Worm (Caenorhabditis elegans) whole organism, L4 larva: ENCODE data around the gene mak-1.
A peak's percentile ranks its signal among the peaks of the same experiment; 100 is the strongest.

Source experiments
- F10B5.3 ChIP-seq: sonication (generic microtip); optimal IDR thresholded peaks from 2 replicates; lab custom pipeline; 2016; ENCODE audit warnings: mild to moderate bottlenecking, missing genetic modification characterization, missing compliant biosample characterization
- T20F7.1 ChIP-seq: fragments of 200-800 bp; sonication (Bioruptor generic); optimal IDR thresholded peaks from 2 replicates; lab custom pipeline; 2018; ENCODE audit warnings: mild to moderate bottlenecking, missing genetic modification characterization, missing compliant biosample characterization
- T26A8.4 ChIP-seq: fragments of 200-800 bp; sonication (Bioruptor generic); IDR thresholded peaks from 2 replicates; pipeline ENCODE4 v1.3.6; 2022; ENCODE audit warnings: missing genetic modification characterization, missing compliant biosample characterization
- Y105C5A.15 ChIP-seq: fragments of 200-800 bp; sonication (Bioruptor generic); IDR thresholded peaks from 2 replicates; pipeline ENCODE4 v1.3.6; 2022; ENCODE audit warnings: missing genetic modification characterization, missing compliant biosample characterization
- ZK546.5 ChIP-seq, 2 experiments: sonication (generic microtip); optimal IDR thresholded peaks; 2 replicates each; lab custom pipeline; 2017; ENCODE audit warnings: missing biosample characterization in 2 of 2, missing genetic modification characterization in 2 of 2
- aha-1 ChIP-seq: fragments of 150-350 bp; peaks from one replicate; lab custom pipeline; 2014; ENCODE audit warnings: missing biosample characterization, missing genetic modification characterization
- ceh-44 ChIP-seq: fragments of 200-800 bp; sonication (Bioruptor generic); IDR thresholded peaks from 2 replicates; pipeline ENCODE4 v1.3.6; 2022; ENCODE audit warnings: missing genetic modification reagents, missing genetic modification characterization, missing compliant biosample characterization
- ces-1 ChIP-seq: fragments of 150-350 bp; sonication (generic microtip); optimal IDR thresholded peaks from 4 replicates; lab custom pipeline; 2014; ENCODE audit warnings: missing biosample characterization, missing genetic modification reagents, missing genetic modification characterization
- daf-16 ChIP-seq, 3 experiments: sonication (generic microtip); optimal IDR thresholded peaks; 2 replicates each; lab custom pipeline; 2016 to 2017; ENCODE audit warnings: missing genetic modification characterization in 3 of 3, missing genetic modification reagents in 3 of 3, mild to moderate bottlenecking in 2 of 3, missing compliant biosample characterization in 2 of 3, missing biosample characterization in 1 of 3, moderate library complexity in 1 of 3
- dmd-6 ChIP-seq: fragments of 200-800 bp; sonication (Bioruptor generic); IDR thresholded peaks from 2 replicates; pipeline ENCODE4 v1.3.6; 2022; ENCODE audit warnings: missing genetic modification reagents, missing genetic modification characterization, missing compliant biosample characterization
- dmd-9 ChIP-seq: fragments of 200-800 bp; sonication (Bioruptor generic); IDR thresholded peaks from 2 replicates; pipeline ENCODE4 v1.3.6; 2022; ENCODE audit warnings: missing genetic modification reagents, missing genetic modification characterization, missing compliant biosample characterization
- dpl-1 ChIP-seq: fragments of 150-350 bp; optimal IDR thresholded peaks from 2 replicates; lab custom pipeline; 2014; ENCODE audit warnings: missing biosample characterization, missing genetic modification reagents, missing genetic modification characterization
- dve-1 ChIP-seq: sonication (generic microtip); optimal IDR thresholded peaks from 2 replicates; lab custom pipeline; 2017; ENCODE audit warnings: antibody characterized with exemption, mild to moderate bottlenecking, missing genetic modification characterization, missing compliant biosample characterization; ENCODE audit not compliant: insufficient read depth
- egl-27 ChIP-seq: sonication (generic microtip); optimal IDR thresholded peaks from 3 replicates; lab custom pipeline; 2017; ENCODE audit warnings: missing biosample characterization, missing genetic modification reagents, missing genetic modification characterization
- egl-43 ChIP-seq: fragments of 200-800 bp; sonication (Bioruptor generic); IDR thresholded peaks from 2 replicates; pipeline ENCODE4 v1.3.6; 2022; ENCODE audit warnings: missing genetic modification reagents, missing genetic modification characterization, missing compliant biosample characterization
- fkh-10 ChIP-seq: fragments of 150-350 bp; optimal IDR thresholded peaks from 2 replicates; lab custom pipeline; 2014; ENCODE audit warnings: missing biosample characterization, missing genetic modification reagents, missing genetic modification characterization
- gei-8 ChIP-seq: fragments of 200-800 bp; sonication (Bioruptor generic); optimal IDR thresholded peaks from 2 replicates; lab custom pipeline; 2018; ENCODE audit warnings: mild to moderate bottlenecking, missing genetic modification characterization, missing compliant biosample characterization
- hlh-11 ChIP-seq: fragments of 200-800 bp; sonication (Bioruptor generic); optimal IDR thresholded peaks from 2 replicates; lab custom pipeline; 2018; ENCODE audit warnings: mild to moderate bottlenecking, missing genetic modification characterization, missing compliant biosample characterization
- hlh-30 ChIP-seq: sonication (generic microtip); optimal IDR thresholded peaks from 2 replicates; lab custom pipeline; 2017; ENCODE audit warnings: antibody characterized with exemption, mild to moderate bottlenecking, missing genetic modification characterization, missing compliant biosample characterization; ENCODE audit not compliant: insufficient read depth
- lin-29 ChIP-seq: fragments of 200-800 bp; sonication (Bioruptor generic); IDR thresholded peaks from 2 replicates; pipeline ENCODE4 v1.3.6; 2022; ENCODE audit warnings: missing genetic modification reagents, missing genetic modification characterization, missing compliant biosample characterization
- lir-3 ChIP-seq: sonication (generic microtip); optimal IDR thresholded peaks from 2 replicates; lab custom pipeline; 2016; ENCODE audit warnings: mild to moderate bottlenecking, missing genetic modification characterization, missing compliant biosample characterization
- lsy-2 ChIP-seq, 2 experiments: fragments of 150-350 bp in 1 of 2; sonication (generic microtip) in 1 of 2; optimal IDR thresholded peaks; 2 replicates each; lab custom pipeline; 2014 to 2017; ENCODE audit warnings: missing biosample characterization in 2 of 2, missing genetic modification characterization in 2 of 2
- mdl-1 ChIP-seq, 2 experiments: fragments of 150-350 bp in 1 of 2; sonication (generic microtip) in 1 of 2; optimal IDR thresholded peaks; 2 replicates each; lab custom pipeline; 2014 to 2017; ENCODE audit warnings: missing biosample characterization in 2 of 2, missing genetic modification characterization in 2 of 2
- mxl-3 ChIP-seq: fragments of 200-800 bp; sonication (Bioruptor generic); optimal IDR thresholded peaks from 2 replicates; lab custom pipeline; 2018; ENCODE audit warnings: mild to moderate bottlenecking, missing genetic modification characterization, missing compliant biosample characterization
- nhr-10 ChIP-seq: fragments of 150-350 bp; optimal IDR thresholded peaks from 2 replicates; lab custom pipeline; 2014; ENCODE audit warnings: missing biosample characterization, missing genetic modification characterization
- nhr-11 ChIP-seq: fragments of 150-350 bp; optimal IDR thresholded peaks from 2 replicates; lab custom pipeline; 2014; ENCODE audit warnings: missing biosample characterization, missing genetic modification characterization
- nhr-237 ChIP-seq: sonication (generic microtip); optimal IDR thresholded peaks from 2 replicates; lab custom pipeline; 2017; ENCODE audit warnings: missing biosample characterization, missing genetic modification characterization
- nhr-25 ChIP-seq: sonication (generic microtip); optimal IDR thresholded peaks from 2 replicates; lab custom pipeline; 2017; ENCODE audit warnings: missing genetic modification characterization, mild to moderate bottlenecking, missing compliant biosample characterization, antibody characterized with exemption, moderate library complexity, borderline replicate concordance; ENCODE audit not compliant: insufficient read depth
- nhr-28 ChIP-seq: fragments of 150-350 bp; optimal IDR thresholded peaks from 2 replicates; lab custom pipeline; 2014; ENCODE audit warnings: missing biosample characterization, missing genetic modification characterization
- nhr-48 ChIP-seq: sonication (generic microtip); optimal IDR thresholded peaks from 2 replicates; lab custom pipeline; 2016; ENCODE audit warnings: mild to moderate bottlenecking, missing genetic modification characterization, missing compliant biosample characterization
- nhr-76 ChIP-seq: fragments of 150-350 bp; optimal IDR thresholded peaks from 2 replicates; lab custom pipeline; 2014; ENCODE audit warnings: missing biosample characterization, missing genetic modification characterization
- nhr-77 ChIP-seq: fragments of 150-350 bp; optimal IDR thresholded peaks from 2 replicates; lab custom pipeline; 2014; ENCODE audit warnings: missing biosample characterization, missing genetic modification characterization
- php-3 ChIP-seq: fragments of 200-800 bp; sonication (Bioruptor generic); IDR thresholded peaks from 2 replicates; pipeline ENCODE4 v1.3.6; 2022; ENCODE audit warnings: missing genetic modification reagents, missing genetic modification characterization, missing compliant biosample characterization
- pqm-1 ChIP-seq: sonication (generic microtip); optimal IDR thresholded peaks from 2 replicates; lab custom pipeline; 2017; ENCODE audit warnings: missing biosample characterization, missing genetic modification characterization
- rbr-2 ChIP-seq: sonication (generic microtip); optimal IDR thresholded peaks from 2 replicates; lab custom pipeline; 2016; ENCODE audit warnings: missing genotype, missing genetic modification characterization, missing compliant biosample characterization
- saeg-2 ChIP-seq: fragments of 200-800 bp; sonication (Bioruptor generic); IDR thresholded peaks from 2 replicates; pipeline ENCODE4 v1.3.6; 2022; ENCODE audit warnings: missing genetic modification reagents, missing genetic modification characterization, missing compliant biosample characterization
- spr-1 ChIP-seq: sonication (generic microtip); optimal IDR thresholded peaks from 2 replicates; lab custom pipeline; 2016; ENCODE audit warnings: mild to moderate bottlenecking, missing genetic modification characterization, missing compliant biosample characterization
- tra-1 ChIP-seq: fragments of 200-800 bp; sonication (Bioruptor generic); IDR thresholded peaks from 2 replicates; pipeline ENCODE4 v1.3.6; 2022; ENCODE audit warnings: missing genetic modification reagents, missing genetic modification characterization, missing compliant biosample characterization
- zfp-3 ChIP-seq: fragments of 200-800 bp; sonication (Bioruptor generic); conservative IDR thresholded peaks from 2 replicates; pipeline ENCODE4 v1.3.6; 2022; ENCODE audit warnings: missing genetic modification reagents, missing genetic modification characterization, missing compliant biosample characterization
- zip-2 ChIP-seq: fragments of 150-350 bp; optimal IDR thresholded peaks from 2 replicates; lab custom pipeline; 2014; ENCODE audit warnings: missing biosample characterization, missing genetic modification characterization

mak-1 gene

ce11 chrII:8765131-8765530, 21.3 kb downstream of the mak-1 start:
- TF ChIP-seq tra-1 (GFP tag; lab: Robert Waterston, UW) (peak; percentile 58; the same call in 1 of the 2 replicates), dve-1 (tag; lab: Kevin White, UChicago) (peak; percentile 31), mdl-1 (tag; optimal IDR thresholded peaks at IDR 0.05; lab: Kevin White, UChicago) (peak; percentile 55 to 94), dmd-6 (GFP tag; lab: Robert Waterston, UW) (peak; percentile 75), nhr-48 (tag; lab: Kevin White, UChicago) (peak; percentile 68), nhr-25 (tag; lab: Kevin White, UChicago) (peak; percentile 30), lir-3 (no peak), aha-1 (tag; lab: Kevin White, UChicago) (peak; percentile 70), hlh-30 (tag; lab: Kevin White, UChicago) (peak; percentile 72), mxl-3 (GFP tag; lab: Kevin White, UChicago) (peak; percentile 95), nhr-28 (tag; lab: Kevin White, UChicago) (peak; percentile 87), hlh-11 (tag; lab: Kevin White, UChicago) (peak; percentile 59), gei-8 (peak; percentile 27), ces-1 (GFP tag; lab: Kevin White, UChicago) (no peak), Y105C5A.15 (GFP tag; lab: Robert Waterston, UW) (no peak)

DNA sequence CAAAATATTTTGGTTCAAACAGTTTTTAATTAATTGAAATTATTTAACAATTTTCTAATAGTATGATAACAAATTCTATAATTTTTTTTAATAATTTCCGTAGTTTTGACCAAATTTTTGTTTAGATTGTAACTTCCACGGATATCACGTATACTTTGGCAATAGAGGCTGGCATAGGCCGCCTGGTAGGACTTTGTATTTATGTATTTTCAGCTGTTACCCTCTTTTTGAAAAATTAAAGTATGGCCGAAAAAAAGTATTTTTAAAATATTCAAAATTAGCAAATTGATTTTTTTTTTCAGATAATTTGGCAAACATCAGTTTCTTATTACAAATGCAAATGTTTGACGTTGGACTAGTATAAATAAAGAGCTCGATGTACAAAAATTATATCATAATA, 22.6 kb downstream of the mak-1 start, which contains the start of the genes nsph-1.1 and K08F8.15:
Gene nsph-1.1 (plus strand): TSS at position 301 of the 400 bp plus-strand sequence.
Gene K08F8.15 (plus strand): TSS at position 335 of the 400 bp plus-strand sequence.
- TF ChIP-seq nhr-28 (tag; lab: Kevin White, UChicago) = no peak
- TF ChIP-seq egl-27 (tag; lab: Kevin White, UChicago) = no peak
- TF ChIP-seq php-3 (GFP tag; lab: Robert Waterston, UW) = no peak
- TF ChIP-seq ceh-44 (GFP tag; lab: Robert Waterston, UW) = no peak
- no peak for TF ChIP-seq dpl-1 (GFP tag; lab: Kevin White, UChicago)
- TF ChIP-seq spr-1 = no peak
- no peak for TF ChIP-seq dmd-9 (GFP tag; lab: Robert Waterston, UW)
- no peak for TF ChIP-seq mdl-1 (tag; optimal IDR thresholded peaks at IDR 0.05; lab: Kevin White, UChicago)
- no peak for TF ChIP-seq nhr-10 (tag; lab: Kevin White, UChicago)
- no peak for TF ChIP-seq nhr-11 (tag; lab: Kevin White, UChicago)
- TF ChIP-seq ZK546.5 (tag; optimal IDR thresholded peaks at IDR 0.05; lab: Kevin White, UChicago) = no peak
- TF ChIP-seq nhr-76 (tag; lab: Kevin White, UChicago) = no peak
- no peak for TF ChIP-seq egl-43 (GFP tag; lab: Robert Waterston, UW)
- no peak for TF ChIP-seq rbr-2
- no peak for TF ChIP-seq lin-29 (GFP tag; lab: Robert Waterston, UW)
- TF ChIP-seq T26A8.4 (GFP tag; lab: Robert Waterston, UW) = no peak
- TF ChIP-seq nhr-77 = no peak

DNA sequence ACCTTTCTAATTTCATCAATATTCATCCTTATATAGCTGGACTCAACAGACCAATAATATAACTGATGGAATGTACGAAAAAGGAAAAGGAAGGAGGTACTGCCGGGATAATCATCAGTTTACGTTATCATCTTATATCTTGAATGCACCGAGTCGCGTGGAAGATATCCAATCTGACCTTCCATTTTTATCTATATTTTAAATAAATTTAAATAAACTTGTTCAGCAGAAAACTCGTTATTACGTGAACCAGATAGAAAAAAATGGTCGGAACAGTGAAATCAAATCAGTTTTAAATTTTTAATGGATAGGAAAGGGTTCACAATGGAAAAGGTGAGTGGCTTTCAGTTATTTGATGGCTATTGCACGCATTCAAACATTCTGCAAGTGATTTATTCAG, 23.0 kb downstream of the mak-1 start, which contains the start of gene pah-1:
Gene pah-1 (minus strand): TSS at position 101 of the 400 bp plus-strand sequence.
- TF ChIP-seq zfp-3 (GFP tag; lab: Robert Waterston, UW) = no peak
- no peak for TF ChIP-seq pqm-1 (tag; lab: Kevin White, UChicago)
- no peak for TF ChIP-seq mxl-3 (GFP tag; lab: Kevin White, UChicago)
- TF ChIP-seq lsy-2 (tag; optimal IDR thresholded peaks at IDR 0.05; lab: Kevin White, UChicago) = no peak
- no peak for TF ChIP-seq fkh-10
- no peak for TF ChIP-seq nhr-237 (tag; lab: Kevin White, UChicago)
- TF ChIP-seq lin-29 (GFP tag; lab: Robert Waterston, UW) = no peak
- no peak for TF ChIP-seq F10B5.3 (tag; lab: Kevin White, UChicago)
- no peak for TF ChIP-seq saeg-2 (GFP tag; lab: Robert Waterston, UW)
- no peak for TF ChIP-seq T20F7.1 (GFP tag; lab: Kevin White, UChicago)
- no peak for TF ChIP-seq zip-2 (tag; lab: Kevin White, UChicago)
- no peak for TF ChIP-seq daf-16 (GFP tag; optimal IDR thresholded peaks at IDR 0.05; lab: Kevin White, UChicago)
- no peak for TF ChIP-seq daf-16 (tag; optimal IDR thresholded peaks at IDR 0.05; lab: Kevin White, UChicago)
- TF ChIP-seq, all 104 proteins: peak for 0
